Worm (Caenorhabditis elegans): ENCODE results near the gene mrpl-39.
A peak's percentile ranks its signal among the peaks of the same experiment; 100 is the strongest.

Gene mrpl-39

ce11 chrV:1773120-1773519, 48.3 kb upstream of the mrpl-39 start:
- TF ChIP-seq C16A3.4 (tag; optimal IDR thresholded peaks at IDR 0.05): no peak
- peak; percentile 11 for TF ChIP-seq nhr-71 (tag; optimal IDR thresholded peaks at IDR 0.05)
- peak in 1 of 2 experiments; percentile 3 for TF ChIP-seq lin-35 (GFP tag; optimal IDR thresholded peaks at IDR 0.05)
- peak; percentile 9 for TF ChIP-seq snu-23 (GFP tag; optimal IDR thresholded peaks at IDR 0.05)
- TF ChIP-seq unc-130 (tag; optimal IDR thresholded peaks at IDR 0.05): peak; percentile 11
- TF ChIP-seq dpl-1 (GFP tag; optimal IDR thresholded peaks at IDR 0.05): peak in 2 of 3 experiments; percentile 24 to 35
- no peak for TF ChIP-seq egl-27 (tag; optimal IDR thresholded peaks at IDR 0.05)
- TF ChIP-seq mep-1 (tag; optimal IDR thresholded peaks at IDR 0.05): peak; percentile 25
- TF ChIP-seq F16B12.6 (tag; optimal IDR thresholded peaks at IDR 0.05): peak; percentile 83
- TF ChIP-seq lsy-2 (tag; optimal IDR thresholded peaks at IDR 0.05): peak; percentile 11 to 29
- peak; percentile 11 to 30 for TF ChIP-seq efl-1 (optimal IDR thresholded peaks at IDR 0.05)
- TF ChIP-seq efl-1 (GFP tag; optimal IDR thresholded peaks at IDR 0.05 in 1 of 2): peak; percentile 37 to 94
- TF ChIP-seq ztf-4 (tag; optimal IDR thresholded peaks at IDR 0.05): no peak
- no peak for TF ChIP-seq egl-13 (tag; optimal IDR thresholded peaks at IDR 0.05)
- TF ChIP-seq lin-14 (GFP tag; optimal IDR thresholded peaks at IDR 0.05): peak; percentile 18

ce11 chrV:1774874-1775589, 46.3 kb upstream of the mrpl-39 start, which contains the start of gene F36H9.7:
Gene F36H9.7, minus strand, starts transcription at chrV:1774924.
- no peak for TF ChIP-seq xbp-1 (tag; optimal IDR thresholded peaks at IDR 0.05)
- TF ChIP-seq sox-4 (tag; optimal IDR thresholded peaks at IDR 0.05): no peak
- TF ChIP-seq lin-14 (GFP tag; optimal IDR thresholded peaks at IDR 0.05): peak; percentile 36

DNA sequence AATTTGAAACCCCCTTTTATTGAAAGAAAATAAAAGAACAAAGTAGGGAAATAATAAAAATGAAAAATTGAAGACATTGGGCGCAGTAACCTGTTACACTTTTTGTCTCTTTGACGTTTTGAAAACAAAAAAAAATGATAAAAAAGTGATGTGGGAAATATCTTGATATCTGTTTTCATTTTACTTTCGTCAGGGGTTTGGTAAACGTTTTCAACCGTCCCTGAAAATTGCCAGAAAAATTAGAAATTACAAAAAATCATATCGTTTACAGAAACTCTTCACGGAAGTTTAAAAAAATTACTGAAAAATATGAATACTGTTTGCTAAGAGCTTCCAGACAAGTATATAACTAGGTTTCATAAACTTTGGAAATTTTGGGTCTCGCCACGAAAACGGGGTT, 42.2 kb upstream of the mrpl-39 start, which contains the start of gene F36H9.4:
TSS of gene F36H9.4 (minus strand) at position 101 of the 400 bp plus-strand sequence.
- peak; percentile 20 for TF ChIP-seq blmp-1 (tag; optimal IDR thresholded peaks at IDR 0.05)
- no peak for TF ChIP-seq vab-15 (tag; optimal IDR thresholded peaks at IDR 0.05)

ce11 chrV:1779994-1780393, 41.4 kb upstream of the mrpl-39 start:
- no peak for TF ChIP-seq mep-1 (tag; optimal IDR thresholded peaks at IDR 0.05)
- no peak for TF ChIP-seq vab-15 (tag; optimal IDR thresholded peaks at IDR 0.05)
- TF ChIP-seq Y116A8C.19 (tag; optimal IDR thresholded peaks at IDR 0.05; ENCODE audit: borderline replicate concordance): no peak
- TF ChIP-seq aha-1 (tag; optimal IDR thresholded peaks at IDR 0.05): no peak
- TF ChIP-seq unc-30 (tag; optimal IDR thresholded peaks at IDR 0.05): no peak
- TF ChIP-seq nhr-84 (tag; optimal IDR thresholded peaks at IDR 0.05): no peak
- TF ChIP-seq zip-4 (GFP tag; optimal IDR thresholded peaks at IDR 0.05): no peak
- no peak for TF ChIP-seq ceh-88 (GFP tag; IDR thresholded peaks at IDR 0.05)
- no peak for TF ChIP-seq nhr-85 (tag)
- TF ChIP-seq mdl-1 (tag; optimal IDR thresholded peaks at IDR 0.05): no peak
- TF ChIP-seq nhr-90 (tag; optimal IDR thresholded peaks at IDR 0.05; ENCODE audit: poor library complexity): no peak
- no peak for TF ChIP-seq pqm-1 (tag; optimal IDR thresholded peaks at IDR 0.05)
- no peak for TF ChIP-seq ztf-4 (tag; optimal IDR thresholded peaks at IDR 0.05)
- TF ChIP-seq blmp-1 (tag; optimal IDR thresholded peaks at IDR 0.05): no peak
- TF ChIP-seq rnt-1 (tag; optimal IDR thresholded peaks at IDR 0.05): no peak
- no peak for TF ChIP-seq egl-13 (tag; optimal IDR thresholded peaks at IDR 0.05)
- TF ChIP-seq sup-37 (GFP tag; optimal IDR thresholded peaks at IDR 0.05): no peak
- no peak for TF ChIP-seq efl-3 (GFP tag; optimal IDR thresholded peaks at IDR 0.05)
- TF ChIP-seq fkh-8 (tag; optimal IDR thresholded peaks at IDR 0.05): no peak
- TF ChIP-seq nhr-77 (tag; optimal IDR thresholded peaks at IDR 0.05): no peak

DNA sequence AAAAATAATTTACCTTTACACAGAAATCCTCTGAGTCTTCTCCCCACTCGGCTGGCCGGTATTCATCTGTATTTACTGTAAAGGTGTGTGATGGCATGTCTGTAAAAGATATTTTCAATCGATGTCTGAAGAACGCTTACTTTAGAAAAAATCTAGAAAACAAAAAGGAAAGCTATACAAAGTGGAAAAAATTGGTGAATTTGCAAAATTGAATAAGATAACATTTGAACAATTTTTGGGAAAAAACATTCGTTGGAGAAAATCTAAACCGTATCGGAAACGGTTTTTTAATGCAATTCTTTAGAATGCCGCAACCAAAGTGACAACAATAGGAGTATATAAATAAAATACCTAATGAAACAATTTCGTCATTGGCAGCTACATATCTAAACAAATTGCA, 39.5 kb upstream of the mrpl-39 start, which contains the start of gene F36H9.5:
TSS of gene F36H9.5 (minus strand) at position 101 of the 400 bp plus-strand sequence.
- TF ChIP-seq irx-1 (tag; optimal IDR thresholded peaks at IDR 0.05) (no peak), sox-4 (tag; optimal IDR thresholded peaks at IDR 0.05) (no peak), pqm-1 (tag; optimal IDR thresholded peaks at IDR 0.05) (no peak), lsy-2 (tag; optimal IDR thresholded peaks at IDR 0.05) (no peak), ceh-88 (GFP tag; IDR thresholded peaks at IDR 0.05) (no peak), nhr-19 (GFP tag; conservative IDR thresholded peaks at IDR 0.05) (no peak), nhr-84 (tag; optimal IDR thresholded peaks at IDR 0.05) (no peak), mef-2 (tag; optimal IDR thresholded peaks at IDR 0.05) (no peak), sptf-1 (tag; optimal IDR thresholded peaks at IDR 0.05) (no peak), fkh-8 (tag; optimal IDR thresholded peaks at IDR 0.05) (no peak), mep-1 (tag; optimal IDR thresholded peaks at IDR 0.05) (no peak), ceh-90 (tag; optimal IDR thresholded peaks at IDR 0.05) (no peak), fkh-4 (tag; optimal IDR thresholded peaks at IDR 0.05; ENCODE audit: borderline replicate concordance) (no peak), nhr-77 (tag; optimal IDR thresholded peaks at IDR 0.05) (no peak), C04F5.9 (tag; optimal IDR thresholded peaks at IDR 0.05) (no peak), dpl-1 (GFP tag; optimal IDR thresholded peaks at IDR 0.05) (no peak), snu-23 (GFP tag; optimal IDR thresholded peaks at IDR 0.05) (no peak), elt-2 (tag; optimal IDR thresholded peaks at IDR 0.05) (no peak), zag-1 (tag; optimal IDR thresholded peaks at IDR 0.05) (no peak), nhr-237 (tag; optimal IDR thresholded peaks at IDR 0.05) (no peak)
